Worm (Caenorhabditis elegans) whole organism, midembryonic: Measurements from ENCODE around the gene nep-17.

ENCODE experiments used
- T22C8.4 ChIP-seq: fragments of 200-800 bp; sonication (Bioruptor generic); IDR thresholded peaks from 2 replicates; pipeline ENCODE4 v1.3.6; 2022; ENCODE audit warnings: missing genetic modification characterization, missing compliant biosample characterization
- cog-1 ChIP-seq: sonication (generic microtip); optimal IDR thresholded peaks from 2 replicates; lab custom pipeline; 2016; ENCODE audit warnings: missing genetic modification characterization, missing compliant biosample characterization
- flt-1 ChIP-seq: fragments of 200-800 bp; sonication (Bioruptor generic); IDR thresholded peaks from 2 replicates; pipeline ENCODE4 v1.3.6; 2022; ENCODE audit warnings: missing genetic modification characterization, missing compliant biosample characterization
- klf-2 ChIP-seq: fragments of 200-800 bp; sonication (Bioruptor generic); conservative IDR thresholded peaks from 2 replicates; pipeline ENCODE4 v1.3.6; 2022; ENCODE audit warnings: missing genetic modification reagents, missing genetic modification characterization, missing compliant biosample characterization
- med-1 ChIP-seq: sonication (generic microtip); optimal IDR thresholded peaks from 2 replicates; lab custom pipeline; 2017; ENCODE audit warnings: missing genetic modification characterization, mild to moderate bottlenecking, missing compliant biosample characterization, antibody characterized with exemption, missing genetic modification reagents; ENCODE audit not compliant: insufficient read depth
- ref-1 ChIP-seq: fragments of 200-800 bp; sonication (Bioruptor generic); conservative IDR thresholded peaks from 2 replicates; pipeline ENCODE4 v1.3.6; 2022; ENCODE audit warnings: missing genetic modification reagents, missing genetic modification characterization, missing compliant biosample characterization
- tab-1 ChIP-seq: fragments of 200-800 bp; sonication (Bioruptor generic); IDR thresholded peaks from 2 replicates; pipeline ENCODE4 v1.3.6; 2022; ENCODE audit warnings: missing genetic modification characterization, missing compliant biosample characterization
- ztf-23 ChIP-seq: fragments of 200-800 bp; sonication (Bioruptor generic); IDR thresholded peaks from 2 replicates; pipeline ENCODE4 v1.3.6; 2022; ENCODE audit warnings: missing genetic modification reagents, missing genetic modification characterization, missing compliant biosample characterization
- ztf-29 ChIP-seq: fragments of 200-800 bp; sonication (Bioruptor generic); IDR thresholded peaks from 2 replicates; pipeline ENCODE4 v1.3.6; 2022; ENCODE audit warnings: missing genetic modification reagents, missing genetic modification characterization, missing compliant biosample characterization

Gene nep-17

DNA sequence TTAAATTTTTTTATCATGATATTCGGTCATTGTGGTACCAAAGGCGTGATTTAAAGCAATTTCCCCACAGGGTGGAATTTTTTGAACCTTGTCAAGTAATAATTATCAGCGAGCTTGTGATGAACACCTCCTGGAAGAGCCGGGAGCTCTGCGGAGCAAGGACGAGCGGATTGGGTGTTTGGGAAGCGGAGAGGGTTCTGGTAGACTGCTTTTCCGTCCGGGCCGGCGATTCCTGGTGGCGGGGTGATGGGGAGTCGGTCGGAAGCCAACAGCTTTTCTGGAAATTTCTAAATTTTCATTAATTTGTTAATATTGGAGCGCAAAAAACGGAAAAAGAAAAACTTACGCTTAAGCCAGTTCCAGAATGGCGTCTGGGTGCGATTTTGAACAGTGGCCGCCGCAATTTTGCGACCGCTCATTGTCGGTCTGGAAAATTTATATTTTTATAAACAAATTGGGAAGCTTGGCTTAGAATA, 13.4 kb upstream of the nep-17 start, which contains the start of gene ndua-7:
Gene ndua-7, minus strand, starts transcription at position 426 of the 476 bp plus-strand sequence.
- TF ChIP-seq klf-2 (GFP tag; lab: Robert Waterston, UW) (no peak), med-1 (GFP tag; lab: Kevin White, UChicago) (no peak), ztf-23 (GFP tag; lab: Robert Waterston, UW) (no peak), cog-1 (tag; lab: Kevin White, UChicago) (no peak), ztf-29 (no peak), T22C8.4 (GFP tag; lab: Robert Waterston, UW) (no peak), tab-1 (GFP tag; lab: Robert Waterston, UW) (no peak), flt-1 (no peak), ref-1 (GFP tag; lab: Robert Waterston, UW) (no peak)

- TF ChIP-seq klf-2 (GFP tag; lab: Robert Waterston, UW) (no peak), ref-1 (GFP tag; lab: Robert Waterston, UW) (no peak), ztf-29 (no peak), flt-1 (no peak), tab-1 (GFP tag; lab: Robert Waterston, UW) (no peak), ztf-23 (GFP tag; lab: Robert Waterston, UW) (no peak), cog-1 (tag; lab: Kevin White, UChicago) (no peak), med-1 (GFP tag; lab: Kevin White, UChicago) (no peak), T22C8.4 (GFP tag; lab: Robert Waterston, UW) (no peak)
Observed at ce11 chrII:13494762-13495161, 12.9 kb upstream of the nep-17 start.

- TF ChIP-seq cog-1 (tag; lab: Kevin White, UChicago) (no peak), tab-1 (GFP tag; lab: Robert Waterston, UW) (no peak)
Observed at ce11 chrII:13495718-13496117, 11.9 kb upstream of the nep-17 start, which contains the start of gene drr-1. TSS of gene drr-1 (minus strand) at chrII:13495900.

ce11 chrII:13500582-13500981, 7.0 kb upstream of the nep-17 start:
- no peak for TF ChIP-seq T22C8.4 (GFP tag; lab: Robert Waterston, UW)
- TF ChIP-seq cog-1 (tag; lab: Kevin White, UChicago), result no peak
- TF ChIP-seq ztf-23 (GFP tag; lab: Robert Waterston, UW), result no peak
- TF ChIP-seq flt-1, result no peak
- no peak for TF ChIP-seq tab-1 (GFP tag; lab: Robert Waterston, UW)
- TF ChIP-seq med-1 (GFP tag; lab: Kevin White, UChicago), result no peak

DNA sequence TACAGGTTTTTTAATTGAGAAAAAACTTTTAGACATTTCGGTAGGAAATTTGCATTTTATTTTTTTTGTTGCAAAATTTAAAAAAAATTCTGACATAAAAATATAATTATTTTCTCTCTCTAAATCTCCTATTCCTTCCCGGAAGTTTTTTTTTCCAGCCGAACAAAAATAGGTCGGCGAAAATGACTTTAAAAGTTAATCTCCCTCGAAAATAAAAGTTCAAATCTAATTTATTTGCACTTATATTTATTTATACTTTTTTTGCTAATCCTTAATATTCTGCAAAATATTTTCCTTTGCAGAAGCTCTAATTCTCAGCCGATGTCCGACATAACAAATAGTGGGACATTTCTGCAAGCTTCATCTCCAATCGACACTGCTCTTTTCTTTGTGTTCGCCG, 6.0 kb upstream of the nep-17 start, which contains the start of gene F45H10.5:
Gene F45H10.5, plus strand, starts transcription at position 301 of the 400 bp plus-strand sequence.
- no peak for TF ChIP-seq cog-1 (tag; lab: Kevin White, UChicago)
- no peak for TF ChIP-seq tab-1 (GFP tag; lab: Robert Waterston, UW)
- no peak for TF ChIP-seq flt-1
- no peak for TF ChIP-seq T22C8.4 (GFP tag; lab: Robert Waterston, UW)
- TF ChIP-seq ref-1 (GFP tag; lab: Robert Waterston, UW), result no peak
- TF ChIP-seq ztf-29, result no peak
- TF ChIP-seq ztf-23 (GFP tag; lab: Robert Waterston, UW), result no peak
- no peak for TF ChIP-seq klf-2 (GFP tag; lab: Robert Waterston, UW)
- no peak for TF ChIP-seq med-1 (GFP tag; lab: Kevin White, UChicago)

ce11 chrII:13503653-13504052, 4.0 kb upstream of the nep-17 start, which contains the start of gene F54F11.1:
TSS of gene F54F11.1 (plus strand) at chrII:13503953.
- TF ChIP-seq klf-2 (GFP tag; lab: Robert Waterston, UW) (no peak), T22C8.4 (GFP tag; lab: Robert Waterston, UW) (no peak), ztf-23 (GFP tag; lab: Robert Waterston, UW) (no peak), flt-1 (no peak), tab-1 (GFP tag; lab: Robert Waterston, UW) (no peak), ztf-29 (no peak), cog-1 (tag; lab: Kevin White, UChicago) (no peak), med-1 (GFP tag; lab: Kevin White, UChicago) (no peak)

- no peak for TF ChIP-seq ref-1 (GFP tag; lab: Robert Waterston, UW)
- TF ChIP-seq cog-1 (tag; lab: Kevin White, UChicago), result no peak
Observed at ce11 chrII:13505386-13505785, 2.2 kb upstream of the nep-17 start.

DNA sequence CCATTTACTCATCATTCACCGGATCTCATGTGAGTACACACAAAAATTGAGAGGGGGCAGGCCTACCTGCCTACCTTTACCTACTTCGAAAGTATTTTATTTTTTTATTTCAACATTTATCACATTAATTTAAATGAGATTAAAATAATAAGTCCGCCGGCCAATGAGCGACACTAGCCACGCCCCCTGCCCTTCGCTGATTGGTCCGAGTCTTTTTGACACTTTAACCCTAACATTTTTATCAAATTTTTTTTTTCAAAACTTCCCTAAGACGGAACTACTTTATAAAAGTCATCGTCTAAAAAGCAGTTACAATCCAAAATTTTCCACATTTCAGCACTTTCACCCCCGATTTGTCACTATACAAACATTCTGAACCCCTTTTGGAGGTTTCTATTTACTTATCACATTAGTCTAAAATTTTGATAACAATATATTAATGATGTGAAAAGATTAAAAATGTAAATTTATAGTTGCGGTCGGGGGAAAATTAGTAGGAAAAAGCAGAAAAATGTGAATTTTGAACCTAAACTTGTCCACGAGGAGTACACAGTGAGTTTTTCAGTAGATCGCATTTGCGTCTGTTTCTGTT, 1.5 kb upstream of the nep-17 start:
- TF ChIP-seq tab-1 (GFP tag; lab: Robert Waterston, UW), result no peak
- TF ChIP-seq ref-1 (GFP tag; lab: Robert Waterston, UW), result no peak
- TF ChIP-seq ztf-29, result no peak
- no peak for TF ChIP-seq med-1 (GFP tag; lab: Kevin White, UChicago)
- TF ChIP-seq T22C8.4 (GFP tag; lab: Robert Waterston, UW), result no peak
- no peak for TF ChIP-seq ztf-23 (GFP tag; lab: Robert Waterston, UW)
- no peak for TF ChIP-seq klf-2 (GFP tag; lab: Robert Waterston, UW)
- TF ChIP-seq flt-1, result no peak
- TF ChIP-seq cog-1 (tag; lab: Kevin White, UChicago), result no peak

ce11 chrII:13508607-13509006, 988 bp downstream of the nep-17 start:
- TF ChIP-seq tab-1 (GFP tag; lab: Robert Waterston, UW) (no peak), T22C8.4 (GFP tag; lab: Robert Waterston, UW) (no peak), ztf-23 (GFP tag; lab: Robert Waterston, UW) (no peak), ztf-29 (no peak), flt-1 (no peak), klf-2 (GFP tag; lab: Robert Waterston, UW) (no peak), med-1 (GFP tag; lab: Kevin White, UChicago) (no peak), ref-1 (GFP tag; lab: Robert Waterston, UW) (no peak), cog-1 (tag; lab: Kevin White, UChicago) (no peak)
